Worm (Caenorhabditis elegans): ENCODE measurements around the gene pqn-62.

Gene pqn-62

DNA sequence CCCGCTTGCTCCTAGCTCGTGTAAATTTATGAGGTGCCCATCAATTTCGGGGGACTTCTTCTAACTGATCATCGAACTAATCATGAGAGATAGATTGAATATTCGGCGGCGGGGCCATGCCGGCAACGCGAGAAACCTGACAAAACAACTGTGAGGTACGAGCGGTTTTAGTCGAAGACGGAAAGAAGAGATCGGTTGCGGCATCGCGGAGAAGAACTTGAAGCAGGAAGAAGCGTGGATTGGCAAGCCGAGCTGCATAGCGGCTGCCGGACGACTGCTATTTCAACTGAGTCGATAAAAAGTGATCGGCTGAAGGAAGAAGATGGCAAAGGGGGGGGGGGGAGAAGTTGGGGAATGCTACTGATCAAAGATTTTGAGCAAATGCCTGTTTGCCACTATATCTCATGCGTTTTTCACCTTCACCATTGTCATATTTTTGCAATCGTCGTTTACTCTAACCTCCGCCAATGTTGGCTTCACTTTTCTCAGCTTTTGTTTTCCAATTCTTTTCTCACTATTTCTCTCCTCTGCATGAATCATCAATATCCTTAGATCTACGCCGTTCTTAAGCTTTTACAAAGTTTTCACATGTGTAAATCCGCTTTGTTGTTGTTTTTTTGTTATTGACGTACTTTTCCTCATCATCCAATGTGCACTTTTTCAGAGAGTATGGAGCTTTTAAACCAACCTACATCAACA lies at the start of gene pqn-62:
pqn-62 (plus strand) TSS at position 649 of the 699 bp plus-strand sequence.
- TF ChIP-seq lin-14 (GFP tag; optimal IDR thresholded peaks at IDR 0.05): peak; percentile 59
- no peak for TF ChIP-seq ceh-8 (GFP tag; optimal IDR thresholded peaks at IDR 0.05)
- TF ChIP-seq pag-3 (tag; optimal IDR thresholded peaks at IDR 0.05; ENCODE audit: borderline replicate concordance, insufficient read depth): peak; percentile 65
- TF ChIP-seq pax-3 (tag; optimal IDR thresholded peaks at IDR 0.05): no peak
- peak; percentile 43 for TF ChIP-seq nhr-71 (tag; optimal IDR thresholded peaks at IDR 0.05)
- TF ChIP-seq dsc-1 (tag; optimal IDR thresholded peaks at IDR 0.05): no peak
- no peak for TF ChIP-seq ceh-88 (GFP tag; IDR thresholded peaks at IDR 0.05)

DNA sequence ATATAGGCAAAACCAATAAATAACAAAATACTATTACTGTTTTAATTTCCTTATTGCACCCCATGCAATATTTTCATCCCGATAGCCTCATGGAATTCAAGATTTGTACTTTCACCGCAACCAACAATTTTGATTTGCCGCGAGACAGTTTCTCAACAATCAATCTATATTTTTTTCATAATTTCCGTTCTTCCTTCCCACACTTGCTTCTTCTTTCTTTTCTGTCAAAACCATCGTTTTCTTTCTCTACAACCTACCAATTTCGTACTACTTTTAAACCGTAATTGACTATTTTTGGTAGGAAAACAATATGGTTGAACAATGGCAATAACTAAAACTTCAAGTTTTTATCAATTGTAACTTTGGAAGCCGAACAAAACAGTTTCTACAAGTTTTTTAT lies 48.0 kb upstream of the pqn-62 start, which contains the start of gene C31H2.14:
C31H2.14 (plus strand) TSS at position 301 of the 400 bp plus-strand sequence.
- no peak for TF ChIP-seq hlh-4 (tag; optimal IDR thresholded peaks at IDR 0.05)
- no peak for TF ChIP-seq nhr-28 (tag; optimal IDR thresholded peaks at IDR 0.05)
- no peak for TF ChIP-seq pag-3 (tag; optimal IDR thresholded peaks at IDR 0.05; ENCODE audit: borderline replicate concordance, insufficient read depth)
- no peak for TF ChIP-seq nhr-85 (tag)
- no peak for TF ChIP-seq ceh-8 (GFP tag; optimal IDR thresholded peaks at IDR 0.05)
- no peak for TF ChIP-seq grh-1 (GFP tag; IDR thresholded peaks at IDR 0.05)
- TF ChIP-seq efl-3 (GFP tag; optimal IDR thresholded peaks at IDR 0.05): no peak
- TF ChIP-seq nhr-19 (GFP tag; conservative IDR thresholded peaks at IDR 0.05): no peak

DNA sequence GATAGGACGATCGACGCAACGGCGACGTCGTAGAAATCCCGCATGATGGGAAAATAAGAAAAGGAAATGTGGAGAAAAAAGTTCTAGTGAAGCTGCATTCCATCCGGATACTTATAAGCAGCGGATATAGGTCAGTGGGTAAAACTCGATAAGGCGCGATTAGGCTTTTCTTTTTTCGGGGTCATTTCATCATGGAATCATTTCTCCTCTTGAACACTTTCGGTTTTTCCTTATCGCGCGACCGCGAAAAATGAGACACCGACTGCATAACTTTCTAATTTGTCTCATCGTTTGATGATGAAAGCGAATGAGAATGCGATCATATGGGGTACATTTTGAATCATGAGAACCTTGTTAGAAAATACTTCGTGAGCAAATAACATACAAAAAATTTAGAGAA lies 45.5 kb upstream of the pqn-62 start, which contains the start of gene dpy-8:
dpy-8 (minus strand) TSS at position 88 of the 400 bp plus-strand sequence.
- no peak for TF ChIP-seq efl-3 (GFP tag; optimal IDR thresholded peaks at IDR 0.05)
- peak; percentile 100 for TF ChIP-seq blmp-1 (tag; optimal IDR thresholded peaks at IDR 0.05)

DNA sequence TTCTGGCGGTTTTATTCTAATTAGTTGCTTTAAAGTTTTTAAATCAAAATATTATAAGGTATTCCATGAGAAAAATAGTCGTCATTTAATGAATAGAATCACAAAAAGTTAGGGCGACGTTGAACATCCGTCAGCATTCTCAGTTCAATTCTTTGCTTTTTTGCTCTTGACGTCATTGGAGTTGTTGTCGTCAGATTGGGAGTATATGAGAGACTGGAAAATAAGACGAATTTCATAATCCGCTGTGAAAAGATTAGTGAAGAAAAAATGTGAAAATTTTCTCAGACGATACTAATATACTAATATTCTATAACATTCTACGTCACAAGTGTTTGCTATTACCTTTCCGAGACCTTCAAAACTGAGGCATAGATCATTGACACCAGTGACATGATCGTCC lies 44.5 kb upstream of the pqn-62 start:
- TF ChIP-seq dsc-1 (tag; optimal IDR thresholded peaks at IDR 0.05) (peak; percentile 90), unc-30 (tag; optimal IDR thresholded peaks at IDR 0.05) (no peak), nhr-47 (tag; optimal IDR thresholded peaks at IDR 0.05) (peak; percentile 4), ceh-88 (GFP tag; IDR thresholded peaks at IDR 0.05) (no peak), sup-37 (GFP tag; optimal IDR thresholded peaks at IDR 0.05) (no peak), pqm-1 (tag; optimal IDR thresholded peaks at IDR 0.05) (no peak), efl-1 (optimal IDR thresholded peaks at IDR 0.05) (no peak), efl-1 (GFP tag; optimal IDR thresholded peaks at IDR 0.05 in 1 of 2) (no peak), nhr-84 (tag; optimal IDR thresholded peaks at IDR 0.05) (no peak), ama-1 (optimal IDR thresholded peaks at IDR 0.05) (no peak), fkh-8 (tag; optimal IDR thresholded peaks at IDR 0.05) (peak; percentile 58), fos-1 (tag; optimal IDR thresholded peaks at IDR 0.05) (no peak), elt-3 (tag; optimal IDR thresholded peaks at IDR 0.05) (no peak), nhr-71 (tag; optimal IDR thresholded peaks at IDR 0.05) (peak; percentile 30), ceh-90 (tag; optimal IDR thresholded peaks at IDR 0.05) (no peak), C16A3.4 (tag; optimal IDR thresholded peaks at IDR 0.05) (no peak), snu-23 (GFP tag; optimal IDR thresholded peaks at IDR 0.05) (no peak), lir-3 (tag; optimal IDR thresholded peaks at IDR 0.05; ENCODE audit: poor library complexity) (no peak), ceh-8 (GFP tag; optimal IDR thresholded peaks at IDR 0.05) (no peak), efl-3 (GFP tag; optimal IDR thresholded peaks at IDR 0.05) (no peak), nhr-12 (tag; optimal IDR thresholded peaks at IDR 0.05) (no peak), nhr-76 (tag; optimal IDR thresholded peaks at IDR 0.05) (no peak), pax-3 (tag; optimal IDR thresholded peaks at IDR 0.05) (peak; percentile 48), snpc-4 (tag; optimal IDR thresholded peaks at IDR 0.05) (no peak)

DNA sequence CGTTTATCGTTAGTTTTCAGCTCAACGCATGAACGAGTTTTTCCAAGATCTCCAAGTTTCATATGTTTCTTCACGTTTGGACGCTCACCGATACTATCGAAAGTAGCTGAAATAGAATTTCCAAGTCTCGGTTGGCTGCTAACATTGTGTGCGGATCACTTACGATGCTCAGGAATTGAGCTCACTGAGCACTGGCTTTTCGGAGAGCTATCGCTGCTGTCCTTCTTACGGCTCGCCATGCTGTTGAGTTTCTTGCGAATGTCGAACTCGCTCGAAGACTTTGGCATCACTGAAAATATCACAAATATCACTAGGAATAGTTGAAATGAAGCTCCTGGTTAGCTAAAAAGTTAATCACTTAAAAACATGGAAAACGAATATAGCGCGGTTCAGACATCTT lies 44.0 kb upstream of the pqn-62 start:
- TF ChIP-seq sup-37 (GFP tag; optimal IDR thresholded peaks at IDR 0.05): no peak
- no peak for TF ChIP-seq ceh-82 (tag; optimal IDR thresholded peaks at IDR 0.05)
- no peak for TF ChIP-seq sox-4 (tag; optimal IDR thresholded peaks at IDR 0.05)
- no peak for TF ChIP-seq vab-15 (tag; optimal IDR thresholded peaks at IDR 0.05)
- TF ChIP-seq Y116A8C.19 (tag; optimal IDR thresholded peaks at IDR 0.05; ENCODE audit: borderline replicate concordance): no peak
- TF ChIP-seq aha-1 (tag; optimal IDR thresholded peaks at IDR 0.05): no peak
- TF ChIP-seq dpl-1 (GFP tag; optimal IDR thresholded peaks at IDR 0.05): no peak
- TF ChIP-seq ceh-90 (tag; optimal IDR thresholded peaks at IDR 0.05): no peak
- TF ChIP-seq lin-39 (tag; optimal IDR thresholded peaks at IDR 0.05): no peak
- TF ChIP-seq unc-62 (GFP tag; optimal IDR thresholded peaks at IDR 0.05): no peak

All from whole organism, L1 larva.